Fruit fly (Drosophila melanogaster) whole organism, embryonic: ENCODE results near the gene scpr-B.

Source experiments
- Aef1 ChIP-seq: fragments of 200-800 bp; sonication (Bioruptor generic); IDR thresholded peaks from 3 replicates; pipeline ENCODE4 v1.3.6; 2022; ENCODE audit warnings: missing biosample characterization, missing genetic modification characterization
- CG11398 ChIP-seq: fragments of 200-800 bp; sonication (Bioruptor generic); optimal IDR thresholded peaks from 2 replicates; lab custom pipeline; 2016; ENCODE audit warnings: missing biosample characterization, missing genetic modification characterization
- CG11560 ChIP-seq: fragments of 200-800 bp; sonication (Bioruptor generic); IDR thresholded peaks from 3 replicates; pipeline ENCODE4 v1.3.6; 2022; ENCODE audit warnings: missing biosample characterization, missing genetic modification characterization
- CG14050 ChIP-seq: fragments of 200-800 bp; sonication (Bioruptor generic); IDR thresholded peaks from 3 replicates; pipeline ENCODE4 v1.3.6; 2022; ENCODE audit warnings: missing biosample characterization, missing genetic modification characterization
- CG15073 ChIP-seq: fragments of 200-800 bp; sonication (Bioruptor generic); optimal IDR thresholded peaks from 2 replicates; lab custom pipeline; 2016; ENCODE audit warnings: missing biosample characterization, missing genetic modification characterization
- CG1603 ChIP-seq: fragments of 200-800 bp; sonication (Bioruptor generic); optimal IDR thresholded peaks from 2 replicates; lab custom pipeline; 2019; ENCODE audit warnings: missing biosample characterization, mild to moderate bottlenecking, missing genetic modification characterization, moderate library complexity
- CG17361 ChIP-seq: fragments of 200-800 bp; sonication (Bioruptor generic); IDR thresholded peaks from 3 replicates; pipeline ENCODE4 v1.3.6; 2022; ENCODE audit warnings: missing biosample characterization, missing genetic modification characterization
- CG30431 ChIP-seq: fragments of 200-800 bp; sonication (Bioruptor generic); optimal IDR thresholded peaks from 2 replicates; lab custom pipeline; 2017; ENCODE audit warnings: missing biosample characterization, missing genetic modification characterization
- CG31224 ChIP-seq: fragments of 200-800 bp; sonication (Bioruptor generic); IDR thresholded peaks from 2 replicates; pipeline ENCODE4 v1.3.6; 2022; ENCODE audit warnings: missing biosample characterization, missing genetic modification characterization
- CG4282 ChIP-seq: fragments of 200-800 bp; sonication (Bioruptor generic); optimal IDR thresholded peaks from 2 replicates; lab custom pipeline; 2016; ENCODE audit warnings: missing biosample characterization, missing genetic modification characterization
- CG4404 ChIP-seq: fragments of 200-800 bp; sonication (Bioruptor generic); IDR thresholded peaks from 2 replicates; pipeline ENCODE4 v1.3.6; 2022; ENCODE audit warnings: missing biosample characterization, missing genetic modification characterization
- CG4617 ChIP-seq: fragments of 200-800 bp; sonication (Bioruptor generic); optimal IDR thresholded peaks from 3 replicates; lab custom pipeline; 2016; ENCODE audit warnings: missing biosample characterization, missing genetic modification characterization, borderline replicate concordance
- CG6254 ChIP-seq: fragments of 200-800 bp; sonication (Bioruptor generic); optimal IDR thresholded peaks from 3 replicates; lab custom pipeline; 2017; ENCODE audit warnings: mild to moderate bottlenecking, missing biosample characterization, missing genetic modification reagents, missing genetic modification characterization
- CG6765 ChIP-seq: fragments of 200-800 bp; sonication (Bioruptor generic); optimal IDR thresholded peaks from 3 replicates; lab custom pipeline; 2017; ENCODE audit warnings: missing biosample characterization, mild to moderate bottlenecking, missing genetic modification characterization
- CG7357 ChIP-seq: fragments of 200-800 bp; sonication (Bioruptor generic); IDR thresholded peaks from 3 replicates; pipeline ENCODE4 v1.3.6; 2022; ENCODE audit warnings: missing biosample characterization, missing genetic modification characterization
- CG7372 ChIP-seq: fragments of 200-800 bp; sonication (Bioruptor generic); IDR thresholded peaks from 2 replicates; pipeline ENCODE4 v1.3.6; 2022; ENCODE audit warnings: missing biosample characterization, missing genetic modification characterization
- CG7839 ChIP-seq: fragments of 200-800 bp; sonication (Bioruptor generic); optimal IDR thresholded peaks from 3 replicates; lab custom pipeline; 2018; ENCODE audit warnings: missing biosample characterization, mild to moderate bottlenecking, missing genetic modification characterization, moderate library complexity
- CG8924 ChIP-seq: fragments of 200-800 bp; optimal IDR thresholded peaks from 3 replicates; lab custom pipeline; 2019; ENCODE audit warnings: missing biosample characterization, mild to moderate bottlenecking, missing genetic modification characterization, moderate library complexity
- Dp ChIP-seq: fragments of 200-800 bp; sonication (Bioruptor generic); optimal IDR thresholded peaks from 2 replicates; lab custom pipeline; 2018; ENCODE audit warnings: missing biosample characterization, mild to moderate bottlenecking, missing genetic modification characterization, moderate library complexity
- Gsc ChIP-seq: fragments of 200-800 bp; sonication (Bioruptor generic); IDR thresholded peaks from 2 replicates; pipeline ENCODE4 v1.3.6; 2022; ENCODE audit warnings: missing biosample characterization, missing genetic modification characterization
- HLH4C ChIP-seq: fragments of 200-800 bp; sonication (Bioruptor generic); IDR thresholded peaks from 3 replicates; pipeline ENCODE4 v1.3.6; 2022; ENCODE audit warnings: missing biosample characterization, missing genetic modification characterization; ENCODE audit not compliant: partially characterized antibody
- HmgZ ChIP-seq: fragments of 200-800 bp; sonication (Bioruptor generic); optimal IDR thresholded peaks from 2 replicates; lab custom pipeline; 2018; ENCODE audit warnings: missing biosample characterization, mild to moderate bottlenecking, missing genetic modification characterization
- Hr51 ChIP-seq, 2 experiments: fragments of 200-800 bp; sonication (Bioruptor generic); optimal IDR thresholded peaks; 2 replicates in 1 of 2; 3 replicates in 1 of 2; lab custom pipeline; 2016 to 2018; ENCODE audit warnings: missing biosample characterization in 2 of 2, missing genetic modification characterization in 2 of 2, mild to moderate bottlenecking in 1 of 2, moderate library complexity in 1 of 2
- MBD-R2 ChIP-seq: fragments of 200-800 bp; sonication (Bioruptor generic); IDR thresholded peaks from 2 replicates; pipeline ENCODE4 v1.3.6; 2022; ENCODE audit warnings: missing biosample characterization, missing genetic modification characterization
- MESR4 ChIP-seq: fragments of 200-800 bp; sonication (Bioruptor generic); optimal IDR thresholded peaks from 2 replicates; lab custom pipeline; 2018; ENCODE audit warnings: missing biosample characterization, mild to moderate bottlenecking, missing genetic modification characterization, moderate library complexity
- Med ChIP-seq: fragments of 200-800 bp; sonication (Bioruptor generic); peaks from one replicate; lab custom pipeline; 2016; ENCODE audit warnings: missing biosample characterization, missing genetic modification characterization, mild to moderate bottlenecking, inconsistent platforms, moderate library complexity
- Mrtf ChIP-seq: fragments of 200-800 bp; sonication (Bioruptor generic); IDR thresholded peaks from 3 replicates; pipeline ENCODE4 v1.3.6; 2022; ENCODE audit warnings: missing biosample characterization, missing genetic modification characterization
- Myb ChIP-seq: fragments of 200-800 bp; sonication (Bioruptor generic); optimal IDR thresholded peaks from 2 replicates; lab custom pipeline; 2016; ENCODE audit warnings: missing biosample characterization, missing genetic modification characterization
- Nf-YB ChIP-seq: fragments of 200-800 bp; sonication (Bioruptor generic); optimal IDR thresholded peaks from 3 replicates; lab custom pipeline; 2019; ENCODE audit warnings: missing biosample characterization, mild to moderate bottlenecking, missing genetic modification characterization, moderate library complexity
- Ravus ChIP-seq: fragments of 200-800 bp; sonication (Bioruptor generic); IDR thresholded peaks from 2 replicates; pipeline ENCODE4 v1.3.6; 2022; ENCODE audit warnings: missing biosample characterization, missing genetic modification characterization
- ab ChIP-seq: fragments of 200-800 bp; sonication (Bioruptor generic); optimal IDR thresholded peaks from 2 replicates; lab custom pipeline; 2016; ENCODE audit warnings: missing biosample characterization, missing genetic modification characterization
- bigmax ChIP-seq: fragments of 200-800 bp; sonication (Bioruptor generic); optimal IDR thresholded peaks from 2 replicates; lab custom pipeline; 2018; ENCODE audit warnings: missing biosample characterization, mild to moderate bottlenecking, missing genetic modification characterization
- ci ChIP-seq: fragments of 200-800 bp; sonication (Bioruptor generic); IDR thresholded peaks from 3 replicates; pipeline ENCODE4 v1.3.6; 2022; ENCODE audit warnings: missing biosample characterization, missing genetic modification characterization
- crol ChIP-seq: fragments of 200-800 bp; sonication (Bioruptor generic); IDR thresholded peaks from 2 replicates; pipeline ENCODE4 v1.3.6; 2022; ENCODE audit warnings: missing biosample characterization, missing genetic modification characterization
- dm ChIP-seq: fragments of 200-800 bp; sonication (Bioruptor generic); optimal IDR thresholded peaks from 3 replicates; lab custom pipeline; 2016; ENCODE audit warnings: missing biosample characterization, missing genetic modification characterization
- ftz-f1 ChIP-seq: fragments of 200-800 bp; sonication (Bioruptor generic); optimal IDR thresholded peaks from 2 replicates; lab custom pipeline; 2016; ENCODE audit warnings: missing biosample characterization, missing genetic modification characterization
- gfzf ChIP-seq: fragments of 200-800 bp; sonication (Bioruptor generic); optimal IDR thresholded peaks from 2 replicates; lab custom pipeline; 2016; ENCODE audit warnings: missing biosample characterization, mild to moderate bottlenecking, missing genetic modification characterization, moderate library complexity
- hb ChIP-seq: fragments of 200-800 bp; sonication (Bioruptor generic); IDR thresholded peaks from 3 replicates; pipeline ENCODE4 v1.3.6; 2022; ENCODE audit warnings: missing biosample characterization, missing genetic modification characterization; ENCODE audit not compliant: partially characterized antibody
- klu ChIP-seq: fragments of 200-800 bp; sonication (Bioruptor generic); IDR thresholded peaks from 2 replicates; pipeline ENCODE4 v1.3.6; 2022; ENCODE audit warnings: missing biosample characterization, missing genetic modification characterization
- lab ChIP-seq: fragments of 200-800 bp; sonication (Bioruptor generic); optimal IDR thresholded peaks from 3 replicates; lab custom pipeline; 2017; ENCODE audit warnings: missing biosample characterization, missing genetic modification characterization, mild to moderate bottlenecking, moderate library complexity, missing genetic modification reagents
- mirr ChIP-seq: fragments of 200-800 bp; sonication (Bioruptor generic); optimal IDR thresholded peaks from 3 replicates; lab custom pipeline; 2018; ENCODE audit warnings: missing biosample characterization, mild to moderate bottlenecking, missing genetic modification characterization
- phol ChIP-seq: fragments of 200-800 bp; sonication (Bioruptor generic); optimal IDR thresholded peaks from 3 replicates; lab custom pipeline; 2018; ENCODE audit warnings: missing biosample characterization, mild to moderate bottlenecking, missing genetic modification characterization, moderate library complexity
- pita ChIP-seq: fragments of 200-800 bp; sonication (Bioruptor generic); optimal IDR thresholded peaks from 2 replicates; lab custom pipeline; 2017; ENCODE audit warnings: missing biosample characterization, mild to moderate bottlenecking, missing genetic modification characterization
- pum ChIP-seq: fragments of 200-800 bp; sonication (Bioruptor generic); optimal IDR thresholded peaks from 2 replicates; lab custom pipeline; 2016; ENCODE audit warnings: missing biosample characterization, missing genetic modification characterization
- pzg ChIP-seq: fragments of 200-800 bp; sonication (Bioruptor generic); optimal IDR thresholded peaks from 3 replicates; lab custom pipeline; 2018; ENCODE audit warnings: missing biosample characterization, mild to moderate bottlenecking, missing genetic modification characterization, moderate library complexity
- tll ChIP-seq, 2 experiments: fragments of 200-800 bp in 1 of 2; fragments of >200 bp in 1 of 2; sonication (Bioruptor generic) in 1 of 2; optimal IDR thresholded peaks; 2 replicates each; lab custom pipeline; 2017 to 2019; ENCODE audit warnings: missing biosample characterization in 2 of 2, missing genetic modification characterization in 2 of 2, mild to moderate bottlenecking in 1 of 2, moderate library complexity in 1 of 2
- unc-4 ChIP-seq: fragments of 200-800 bp; sonication (Bioruptor generic); IDR thresholded peaks from 2 replicates; pipeline ENCODE4 v1.3.6; 2022; ENCODE audit warnings: missing biosample characterization, missing genetic modification characterization; ENCODE audit not compliant: partially characterized antibody
- vvl ChIP-seq: fragments of 200-800 bp; sonication (Bioruptor generic); IDR thresholded peaks from 2 replicates; pipeline ENCODE4 v1.3.6; 2022; ENCODE audit warnings: missing biosample characterization, missing genetic modification characterization
- wek ChIP-seq: fragments of 200-800 bp; sonication (Bioruptor generic); optimal IDR thresholded peaks from 3 replicates; lab custom pipeline; 2018; ENCODE audit warnings: missing biosample characterization, mild to moderate bottlenecking, missing genetic modification characterization, moderate library complexity
- yki ChIP-seq: fragments of >200 bp; optimal IDR thresholded peaks from 3 replicates; lab custom pipeline; 2018
- zen2 ChIP-seq: fragments of 200-800 bp; sonication (Bioruptor generic); IDR thresholded peaks from 3 replicates; pipeline ENCODE4 v1.3.6; 2022; ENCODE audit warnings: missing biosample characterization, missing genetic modification characterization; ENCODE audit not compliant: partially characterized antibody

The scpr-B gene

DNA sequence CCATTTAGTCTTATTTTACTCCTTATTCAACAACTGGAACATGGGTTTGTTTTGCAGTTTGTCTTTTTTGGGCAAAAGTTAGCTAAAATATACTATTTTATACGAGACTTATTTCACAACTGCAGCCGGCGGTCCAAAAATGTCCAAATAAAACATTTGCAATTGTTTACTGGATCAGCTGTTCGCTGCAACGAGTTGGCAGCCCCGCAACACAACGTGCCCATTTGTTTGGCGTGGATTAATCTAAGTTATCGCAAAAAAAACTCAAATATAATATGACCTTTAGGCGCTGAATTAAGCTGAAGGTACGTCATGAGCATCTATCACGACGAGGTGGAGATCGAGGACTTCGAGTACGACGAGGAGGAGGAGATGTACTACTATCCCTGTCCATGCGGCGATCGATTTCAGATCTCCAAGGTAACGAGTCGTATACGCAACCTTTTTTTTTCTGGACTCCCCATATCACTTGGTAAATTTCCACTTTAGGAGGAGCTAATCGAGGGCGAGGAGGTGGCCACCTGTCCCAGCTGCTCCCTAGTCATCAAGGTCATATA is 9.0 kb downstream of the scpr-B start, which contains the start of the genes CG17187 and Dph3 (continued):
- TF ChIP-seq zen2: no peak
- TF ChIP-seq vvl: peak; percentile 26; the same call in 1 of the 2 replicates
- TF ChIP-seq CG6765 (GFP tag; lab: Kevin White, UChicago): no peak
- peak; percentile 58 for TF ChIP-seq CG7372 (GFP tag; lab: Robert Waterston, UW)
- TF ChIP-seq mirr: no peak
- peak; percentile 14 for TF ChIP-seq CG4617 (GFP tag; lab: Kevin White, UChicago)
- no peak for TF ChIP-seq Aef1
- no peak for TF ChIP-seq Ravus (GFP tag; lab: Robert Waterston, UW)
- no peak for TF ChIP-seq pum (GFP tag; lab: Kevin White, UChicago)
- TF ChIP-seq gfzf: peak; percentile 56
- peak; percentile 70 for TF ChIP-seq ftz-f1 (GFP tag; lab: Kevin White, UChicago)
- peak; percentile 40 for TF ChIP-seq pzg (GFP tag; lab: Kevin White, UChicago)
- no peak for TF ChIP-seq CG4282
- no peak for TF ChIP-seq ci (GFP tag; lab: Robert Waterston, UW)
- no peak for TF ChIP-seq unc-4 (GFP tag; lab: Robert Waterston, UW)
- no peak for TF ChIP-seq ab (GFP tag; lab: Kevin White, UChicago)
- no peak for TF ChIP-seq lab
- no peak for TF ChIP-seq CG7357 (GFP tag; lab: Robert Waterston, UW)
- peak; percentile 74 for TF ChIP-seq dm (GFP tag; lab: Kevin White, UChicago)
- peak; percentile 3 for TF ChIP-seq HmgZ
- no peak for TF ChIP-seq Mrtf (GFP tag; lab: Robert Waterston, UW)
- no peak for TF ChIP-seq klu
- TF ChIP-seq CG14050 (GFP tag; lab: Robert Waterston, UW): no peak
- TF ChIP-seq CG15073 (GFP tag; lab: Kevin White, UChicago): no peak
- no peak for TF ChIP-seq hb (GFP tag; lab: Robert Waterston, UW)
- TF ChIP-seq Nf-YB (GFP tag; lab: Kevin White, UChicago): no peak
- no peak for TF ChIP-seq HLH4C (GFP tag; lab: Robert Waterston, UW)
- TF ChIP-seq bigmax (GFP tag; lab: Kevin White, UChicago): no peak
- TF ChIP-seq CG30431: no peak
- TF ChIP-seq CG8924 (tag; lab: Kevin White, UChicago): peak; percentile 19
- no peak for TF ChIP-seq Gsc (GFP tag; lab: Robert Waterston, UW)
- TF ChIP-seq wek (GFP tag; lab: Kevin White, UChicago): no peak
- no peak for TF ChIP-seq CG4404 (GFP tag; lab: Robert Waterston, UW)
- TF ChIP-seq CG31224 (GFP tag; lab: Robert Waterston, UW): no peak
- TF ChIP-seq crol: no peak
- TF ChIP-seq phol (tag; lab: Kevin White, UChicago): no peak
- TF ChIP-seq yki (lab: Kevin White, UChicago): no peak
- TF ChIP-seq CG17361 (GFP tag; lab: Robert Waterston, UW): no peak
- no peak for TF ChIP-seq pita
- no peak for TF ChIP-seq CG11398
- TF ChIP-seq tll (GFP tag; optimal IDR thresholded peaks at IDR 0.05; lab: Kevin White, UChicago): no peak
- no peak for TF ChIP-seq CG7839 (tag; lab: Kevin White, UChicago)
- TF ChIP-seq Med (GFP tag; lab: Kevin White, UChicago): no peak
- TF ChIP-seq MBD-R2 (GFP tag; lab: Robert Waterston, UW): peak; percentile 85
- TF ChIP-seq MESR4 (GFP tag; lab: Kevin White, UChicago): peak; percentile 62
- TF ChIP-seq CG6254: no peak
- TF ChIP-seq Dp (GFP tag; lab: Kevin White, UChicago): peak; percentile 10
- peak; percentile 31 for TF ChIP-seq CG1603
- no peak for TF ChIP-seq Hr51 (GFP tag; optimal IDR thresholded peaks at IDR 0.05; lab: Kevin White, UChicago)
- TF ChIP-seq Myb: no peak
- TF ChIP-seq CG11560 (tag; lab: Robert Waterston, UW): no peak
